Fruit fly (Drosophila melanogaster): ENCODE data around the gene eys.

- no peak for TF ChIP-seq rn (GFP tag; IDR thresholded peaks at IDR 0.05)
- TF ChIP-seq gl (tag; optimal IDR thresholded peaks at IDR 0.05), result no peak
- TF ChIP-seq EcR (GFP tag; optimal IDR thresholded peaks at IDR 0.05), result no peak
- TF ChIP-seq Pif1B (GFP tag; optimal IDR thresholded peaks at IDR 0.05), result no peak
- TF ChIP-seq CG17806 (tag; optimal IDR thresholded peaks at IDR 0.05), result no peak
- TF ChIP-seq CG13204 (GFP tag; optimal IDR thresholded peaks at IDR 0.05), result no peak
- no peak for TF ChIP-seq D1 (tag; optimal IDR thresholded peaks at IDR 0.05)
- no peak for TF ChIP-seq CG14655 (GFP tag; optimal IDR thresholded peaks at IDR 0.05)
- TF ChIP-seq CG8159 (tag; optimal IDR thresholded peaks at IDR 0.05), result no peak
These were observed 48.3 kb upstream of the eys start, which contains the start of gene CG4270 for dm6 chr2L:2263142-2263541.

Measured in whole organism, pupa.